Worm (Caenorhabditis elegans): ENCODE data around the gene F47G3.3.

F47G3.3 gene

DNA sequence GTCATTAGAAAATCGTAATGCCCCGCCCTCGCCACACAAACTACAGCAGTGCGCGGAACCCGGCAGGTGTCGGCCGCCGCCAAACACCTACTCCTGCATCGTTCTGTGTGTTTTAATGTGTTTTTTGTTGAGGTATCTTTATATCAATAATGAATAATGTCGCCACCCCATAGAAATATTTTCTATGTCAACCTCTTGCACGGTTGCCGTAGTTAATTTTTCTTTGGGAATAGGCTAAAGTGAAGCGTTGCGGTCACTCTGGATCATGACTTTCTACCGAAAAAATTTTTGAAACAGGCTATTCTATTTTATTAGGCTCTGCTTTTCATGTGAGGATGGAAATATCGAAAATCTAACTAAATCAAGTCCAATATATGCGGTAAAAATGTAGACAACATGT is 46.9 kb upstream of the F47G3.3 start (continued):
- TF ChIP-seq nhr-76 (tag; optimal IDR thresholded peaks at IDR 0.05): no peak
- no peak for TF ChIP-seq dpl-1 (GFP tag; optimal IDR thresholded peaks at IDR 0.05)
- no peak for TF ChIP-seq aly-2 (tag; optimal IDR thresholded peaks at IDR 0.05)
- TF ChIP-seq hlh-17 (GFP tag; optimal IDR thresholded peaks at IDR 0.05; ENCODE audit: borderline replicate concordance): no peak
- no peak for TF ChIP-seq zag-1 (tag; optimal IDR thresholded peaks at IDR 0.05)
- no peak for TF ChIP-seq ceh-90 (tag; optimal IDR thresholded peaks at IDR 0.05)
- TF ChIP-seq fkh-8 (tag; optimal IDR thresholded peaks at IDR 0.05): no peak
- no peak for TF ChIP-seq tlp-1 (tag; optimal IDR thresholded peaks at IDR 0.05)
- TF ChIP-seq nhr-12 (tag; optimal IDR thresholded peaks at IDR 0.05): no peak
- peak; percentile 67 for TF ChIP-seq nhr-47 (tag; optimal IDR thresholded peaks at IDR 0.05)
- no peak for TF ChIP-seq fkh-4 (tag; optimal IDR thresholded peaks at IDR 0.05; ENCODE audit: borderline replicate concordance)
- peak in 1 of 2 experiments; percentile 34 for TF ChIP-seq lsy-2 (tag; optimal IDR thresholded peaks at IDR 0.05)
- TF ChIP-seq rnt-1 (tag; optimal IDR thresholded peaks at IDR 0.05): peak; percentile 51
- TF ChIP-seq efl-3 (GFP tag; optimal IDR thresholded peaks at IDR 0.05): no peak
- no peak for TF ChIP-seq unc-130 (tag; optimal IDR thresholded peaks at IDR 0.05)
- no peak for TF ChIP-seq alr-1 (tag; optimal IDR thresholded peaks at IDR 0.05; ENCODE audit: borderline replicate concordance)
- peak; percentile 44 for TF ChIP-seq elt-2 (tag; optimal IDR thresholded peaks at IDR 0.05)
- no peak for TF ChIP-seq xbp-1 (tag; optimal IDR thresholded peaks at IDR 0.05)
- TF ChIP-seq mef-2 (tag; optimal IDR thresholded peaks at IDR 0.05): no peak
- TF ChIP-seq ceh-82 (tag; optimal IDR thresholded peaks at IDR 0.05): no peak
- no peak for TF ChIP-seq unc-30 (tag; optimal IDR thresholded peaks at IDR 0.05)
- no peak for TF ChIP-seq fos-1 (tag; optimal IDR thresholded peaks at IDR 0.05)
- TF ChIP-seq sup-37 (GFP tag; optimal IDR thresholded peaks at IDR 0.05): no peak
- 0 out of 2 replicates have a peak, but pooled peaks have one; percentile 22 for TF ChIP-seq grh-1 (GFP tag; IDR thresholded peaks at IDR 0.05)
- TF ChIP-seq ztf-4 (tag; optimal IDR thresholded peaks at IDR 0.05): no peak
- TF ChIP-seq egl-27 (tag; optimal IDR thresholded peaks at IDR 0.05): no peak
- TF ChIP-seq aha-1 (tag; optimal IDR thresholded peaks at IDR 0.05): no peak
- no peak for TF ChIP-seq isw-1 (GFP tag; IDR thresholded peaks at IDR 0.05)
- peak; percentile 98 for TF ChIP-seq snpc-4 (tag; optimal IDR thresholded peaks at IDR 0.05)
- TF ChIP-seq F16B12.6 (tag; optimal IDR thresholded peaks at IDR 0.05): no peak
- peak in 1 of 2 experiments; percentile 40 for TF ChIP-seq ztf-11 (tag; optimal IDR thresholded peaks at IDR 0.05)
- TF ChIP-seq nhr-28 (tag; optimal IDR thresholded peaks at IDR 0.05): no peak
- no peak for TF ChIP-seq Y116A8C.19 (tag; optimal IDR thresholded peaks at IDR 0.05; ENCODE audit: borderline replicate concordance)
- TF ChIP-seq unc-98 (GFP tag; IDR thresholded peaks at IDR 0.05): no peak
- TF ChIP-seq ceh-88 (GFP tag; IDR thresholded peaks at IDR 0.05): no peak
- no peak for TF ChIP-seq lin-15B (tag; optimal IDR thresholded peaks at IDR 0.05)

DNA sequence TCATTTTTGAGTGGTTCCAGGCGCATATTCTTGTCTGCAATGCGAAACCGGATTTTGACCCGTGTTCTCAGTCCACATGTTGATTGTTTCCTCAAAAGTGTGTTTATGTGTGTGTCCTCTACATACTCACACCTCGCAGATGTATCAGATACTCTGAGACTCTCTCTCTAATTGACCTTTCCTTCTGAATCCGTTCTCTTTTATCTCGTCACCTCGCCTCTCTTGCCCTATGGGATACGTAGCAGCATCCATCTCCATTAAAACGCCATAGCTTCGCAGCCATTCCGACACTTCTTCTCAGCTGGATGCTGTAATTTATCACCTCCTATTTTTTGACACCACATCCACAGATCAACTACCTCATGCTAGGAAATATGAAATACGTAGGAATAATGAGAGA is 45.3 kb upstream of the F47G3.3 start:
- TF ChIP-seq lin-14 (GFP tag; optimal IDR thresholded peaks at IDR 0.05) (peak; percentile 35), nhr-71 (tag; optimal IDR thresholded peaks at IDR 0.05) (no peak)

DNA sequence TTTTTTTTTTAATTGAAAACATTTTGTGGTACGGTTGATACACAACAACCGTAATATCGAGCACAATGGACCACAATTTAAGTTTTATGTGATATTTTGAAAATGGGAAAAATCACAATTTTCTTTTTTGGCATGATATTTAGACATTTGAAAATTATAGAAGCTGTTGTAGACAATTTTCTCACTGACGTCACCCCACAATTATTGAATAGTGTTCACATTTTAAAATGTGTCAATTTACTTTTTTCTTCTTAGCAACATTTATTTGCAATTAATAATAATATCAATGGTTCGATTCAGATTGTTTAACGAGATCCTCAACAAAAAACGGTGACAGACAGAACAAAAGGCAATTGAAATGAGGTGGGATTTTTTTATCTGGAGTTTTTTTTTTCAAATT is 40.4 kb upstream of the F47G3.3 start, which contains the start of gene T01B6.1:
Gene T01B6.1, plus strand, starts transcription at position 301 of the 400 bp plus-strand sequence.
- TF ChIP-seq nhr-11 (tag; optimal IDR thresholded peaks at IDR 0.05) (no peak), lsy-2 (tag; optimal IDR thresholded peaks at IDR 0.05) (no peak), aly-2 (tag; optimal IDR thresholded peaks at IDR 0.05) (no peak), egl-27 (tag; optimal IDR thresholded peaks at IDR 0.05) (no peak), ztf-11 (tag; optimal IDR thresholded peaks at IDR 0.05) (no peak), ceh-82 (tag; optimal IDR thresholded peaks at IDR 0.05) (no peak), C34B4.2 (tag; optimal IDR thresholded peaks at IDR 0.05) (no peak), nhr-84 (tag; optimal IDR thresholded peaks at IDR 0.05) (no peak), sox-4 (tag; optimal IDR thresholded peaks at IDR 0.05) (no peak), mab-9 (GFP tag; IDR thresholded peaks at IDR 0.05) (no peak), sup-37 (GFP tag; optimal IDR thresholded peaks at IDR 0.05) (no peak)

All from whole organism, L1 larva.